Worm (Caenorhabditis elegans) whole organism, L2 larva: ENCODE results near the gene rga-8.

Experiments
- C34F6.9 ChIP-seq: fragments of 150-350 bp; optimal IDR thresholded peaks from 2 replicates; lab custom pipeline; 2014; ENCODE audit warnings: missing biosample characterization, missing genetic modification characterization
- F13H6.1 ChIP-seq: sonication (generic microtip); optimal IDR thresholded peaks from 2 replicates; lab custom pipeline; 2016; ENCODE audit warnings: missing genetic modification characterization, missing compliant biosample characterization
- R02D3.7 ChIP-seq: fragments of 150-350 bp; optimal IDR thresholded peaks from 2 replicates; lab custom pipeline; 2014; ENCODE audit warnings: missing biosample characterization, missing genetic modification characterization
- Y55F3AM.14 ChIP-seq: fragments of 200-800 bp; sonication (Bioruptor generic); optimal IDR thresholded peaks from 2 replicates; lab custom pipeline; 2018; ENCODE audit warnings: mild to moderate bottlenecking, missing genetic modification characterization, missing compliant biosample characterization
- ZK546.5 ChIP-seq: sonication (generic microtip); optimal IDR thresholded peaks from 2 replicates; lab custom pipeline; 2017; ENCODE audit warnings: missing biosample characterization, missing genetic modification characterization
- alr-1 ChIP-seq: fragments of 150-350 bp; optimal IDR thresholded peaks from 2 replicates; lab custom pipeline; 2014; ENCODE audit warnings: missing biosample characterization, missing genetic modification characterization
- aly-2 ChIP-seq: fragments of 150-350 bp; optimal IDR thresholded peaks from 2 replicates; lab custom pipeline; 2014; ENCODE audit warnings: missing biosample characterization, missing genetic modification characterization
- ama-1 ChIP-seq: fragments of 150-350 bp; optimal IDR thresholded peaks from 2 replicates; lab custom pipeline; 2018; ENCODE audit warnings: inconsistent platforms
- ceh-16 ChIP-seq: fragments of 150-350 bp; optimal IDR thresholded peaks from 2 replicates; lab custom pipeline; 2014; ENCODE audit warnings: missing biosample characterization, missing genetic modification characterization
- ceh-82 ChIP-seq: fragments of 150-350 bp; optimal IDR thresholded peaks from 2 replicates; lab custom pipeline; 2014; ENCODE audit warnings: missing biosample characterization, missing genetic modification characterization
- crh-2 ChIP-seq: sonication (generic microtip); optimal IDR thresholded peaks from 2 replicates; lab custom pipeline; 2017; ENCODE audit warnings: missing biosample characterization, missing genetic modification characterization
- elt-1 ChIP-seq: fragments of 150-350 bp; optimal IDR thresholded peaks from 2 replicates; lab custom pipeline; 2014; ENCODE audit warnings: missing biosample characterization, missing genetic modification characterization
- elt-3 ChIP-seq: sonication (generic microtip); optimal IDR thresholded peaks from 2 replicates; lab custom pipeline; 2017; ENCODE audit warnings: missing biosample characterization, missing genetic modification characterization
- fos-1 ChIP-seq: fragments of 150-350 bp; optimal IDR thresholded peaks from 2 replicates; lab custom pipeline; 2014; ENCODE audit warnings: missing biosample characterization, missing genetic modification characterization
- gmeb-1 ChIP-seq: fragments of 150-350 bp; optimal IDR thresholded peaks from 2 replicates; lab custom pipeline; 2014; ENCODE audit warnings: missing biosample characterization, missing genetic modification characterization
- lin-11 ChIP-seq: fragments of 150-350 bp; sonication (generic microtip); optimal IDR thresholded peaks from 2 replicates; lab custom pipeline; 2014; ENCODE audit warnings: missing biosample characterization, missing genetic modification characterization, inconsistent platforms, mixed read lengths
- lin-13 ChIP-seq: fragments of 150-350 bp; optimal IDR thresholded peaks from 2 replicates; lab custom pipeline; 2014; ENCODE audit warnings: missing biosample characterization, missing genetic modification reagents, missing genetic modification characterization
- lin-39 ChIP-seq: fragments of 150-350 bp; optimal IDR thresholded peaks from 2 replicates; lab custom pipeline; 2014; ENCODE audit warnings: missing biosample characterization, missing genetic modification reagents, missing genetic modification characterization
- lsy-2 ChIP-seq, 2 experiments: fragments of 150-350 bp in 1 of 2; sonication (generic microtip) in 1 of 2; optimal IDR thresholded peaks; 2 replicates each; lab custom pipeline; 2014 to 2017; ENCODE audit warnings: missing biosample characterization in 2 of 2, missing genetic modification characterization in 2 of 2
- mab-5 ChIP-seq: fragments of 150-350 bp; optimal IDR thresholded peaks from 2 replicates; lab custom pipeline; 2014; ENCODE audit warnings: missing biosample characterization, missing genetic modification characterization
- mbf-1 ChIP-seq: sonication (generic microtip); optimal IDR thresholded peaks from 2 replicates; lab custom pipeline; 2017; ENCODE audit warnings: missing biosample characterization, missing genetic modification characterization
- mdl-1 ChIP-seq, 2 experiments: fragments of 150-350 bp in 1 of 2; sonication (generic microtip) in 1 of 2; optimal IDR thresholded peaks; 2 replicates each; lab custom pipeline; 2017; ENCODE audit warnings: missing biosample characterization in 2 of 2, missing genetic modification characterization in 2 of 2
- nhr-10 ChIP-seq: sonication (generic microtip); optimal IDR thresholded peaks from 2 replicates; lab custom pipeline; 2017; ENCODE audit warnings: missing biosample characterization, missing genetic modification characterization
- nhr-129 ChIP-seq: fragments of 150-350 bp; optimal IDR thresholded peaks from 2 replicates; lab custom pipeline; 2014; ENCODE audit warnings: missing biosample characterization, missing genetic modification characterization
- nhr-21 ChIP-seq: fragments of 150-350 bp; optimal IDR thresholded peaks from 2 replicates; lab custom pipeline; 2014; ENCODE audit warnings: missing biosample characterization, missing genetic modification characterization
- nhr-25 ChIP-seq: fragments of 150-350 bp; sonication (generic microtip); optimal IDR thresholded peaks from 3 replicates; lab custom pipeline; 2014; ENCODE audit warnings: missing biosample characterization, missing genetic modification characterization
- nhr-6 ChIP-seq: fragments of 150-350 bp; optimal IDR thresholded peaks from 2 replicates; lab custom pipeline; 2014; ENCODE audit warnings: missing biosample characterization, missing genetic modification characterization
- peb-1 ChIP-seq: fragments of 150-350 bp; optimal IDR thresholded peaks from 2 replicates; lab custom pipeline; 2014; ENCODE audit warnings: missing biosample characterization, missing genetic modification characterization
- sma-3 ChIP-seq: sonication (generic microtip); optimal IDR thresholded peaks from 2 replicates; lab custom pipeline; 2016; ENCODE audit warnings: missing genetic modification reagents, missing genetic modification characterization, missing compliant biosample characterization
- sma-9 ChIP-seq, 2 experiments: fragments of 150-350 bp in 1 of 2; sonication (generic microtip) in 1 of 2; optimal IDR thresholded peaks; 2 replicates each; lab custom pipeline; 2014 to 2016; ENCODE audit warnings: missing genetic modification characterization in 2 of 2, mild to moderate bottlenecking in 1 of 2, missing biosample characterization in 1 of 2, missing compliant biosample characterization in 1 of 2, missing genetic modification reagents in 1 of 2, moderate library complexity in 1 of 2
- snpc-4 ChIP-seq: fragments of 150-350 bp; optimal IDR thresholded peaks from 2 replicates; lab custom pipeline; 2014; ENCODE audit warnings: missing biosample characterization, missing genetic modification characterization
- unc-39 ChIP-seq: fragments of 150-350 bp; optimal IDR thresholded peaks from 2 replicates; lab custom pipeline; 2014; ENCODE audit warnings: missing biosample characterization, missing genetic modification characterization
- unc-55 ChIP-seq: fragments of 150-350 bp; sonication (generic microtip); optimal IDR thresholded peaks from 3 replicates; lab custom pipeline; 2014; ENCODE audit warnings: missing biosample characterization, missing genetic modification reagents, missing genetic modification characterization
- unc-62 ChIP-seq: fragments of 150-350 bp; optimal IDR thresholded peaks from 2 replicates; lab custom pipeline; 2014; ENCODE audit warnings: missing biosample characterization, missing genetic modification reagents, missing genetic modification characterization
- zag-1 ChIP-seq: fragments of 150-350 bp; optimal IDR thresholded peaks from 2 replicates; lab custom pipeline; 2014; ENCODE audit warnings: missing biosample characterization, missing genetic modification characterization
- ztf-1 ChIP-seq: fragments of 200-800 bp; sonication (Bioruptor generic); conservative IDR thresholded peaks from 2 replicates; pipeline ENCODE4 v1.3.6; 2022; ENCODE audit warnings: missing genetic modification characterization, missing compliant biosample characterization
- ztf-4 ChIP-seq: fragments of 150-350 bp; optimal IDR thresholded peaks from 2 replicates; lab custom pipeline; 2014; ENCODE audit warnings: missing biosample characterization, missing genetic modification characterization

The rga-8 gene

ce11 chrX:5269359-5269758 is 10.2 kb downstream of the rga-8 start:
- TF ChIP-seq zag-1 (tag; lab: Kevin White, UChicago) = no peak
- no peak for TF ChIP-seq unc-55 (GFP tag; lab: Kevin White, UChicago)
- TF ChIP-seq mbf-1 = no peak
- TF ChIP-seq ztf-1 (GFP tag; lab: Robert Waterston, UW) = no peak
- TF ChIP-seq ZK546.5 (tag; lab: Kevin White, UChicago) = no peak
- no peak for TF ChIP-seq peb-1 (tag; lab: Kevin White, UChicago)
- TF ChIP-seq nhr-6 (tag; lab: Kevin White, UChicago) = no peak
- TF ChIP-seq nhr-21 (tag; lab: Kevin White, UChicago) = no peak
- no peak for TF ChIP-seq C34F6.9 (tag; lab: Kevin White, UChicago)
- TF ChIP-seq lsy-2 (tag; optimal IDR thresholded peaks at IDR 0.05; lab: Kevin White, UChicago) = no peak
- TF ChIP-seq lin-13 (GFP tag; lab: Kevin White, UChicago) = no peak
- no peak for TF ChIP-seq mab-5 (tag; lab: Kevin White, UChicago)
- TF ChIP-seq lin-11 (tag; lab: Kevin White, UChicago) = no peak
- no peak for TF ChIP-seq Y55F3AM.14
- TF ChIP-seq sma-3 (GFP tag; lab: Kevin White, UChicago) = no peak

ce11 chrX:5268062-5268461 is 11.5 kb downstream of the rga-8 start:
- TF ChIP-seq peb-1 (tag; lab: Kevin White, UChicago) (no peak), fos-1 (tag; lab: Kevin White, UChicago) (peak; percentile 18)

- TF ChIP-seq nhr-10 (tag; lab: Kevin White, UChicago) (no peak), sma-3 (GFP tag; lab: Kevin White, UChicago) (no peak), nhr-25 (tag; lab: Kevin White, UChicago) (no peak), unc-39 (tag; lab: Kevin White, UChicago) (no peak), crh-2 (no peak), alr-1 (tag; lab: Kevin White, UChicago) (no peak), snpc-4 (tag; lab: Kevin White, UChicago) (no peak), unc-62 (GFP tag; lab: Kevin White, UChicago) (no peak), peb-1 (tag; lab: Kevin White, UChicago) (no peak), aly-2 (tag; lab: Kevin White, UChicago) (no peak), lin-39 (no peak), gmeb-1 (no peak), F13H6.1 (tag; lab: Kevin White, UChicago) (no peak), ama-1 (lab: Kevin White, UChicago) (no peak), R02D3.7 (tag; lab: Kevin White, UChicago) (no peak), elt-1 (tag; lab: Kevin White, UChicago) (no peak), ceh-16 (tag; lab: Kevin White, UChicago) (no peak)
Observed at ce11 chrX:5265356-5265755, 14.2 kb downstream of the rga-8 start.

ce11 chrX:5264026-5264425 is 15.5 kb downstream of the rga-8 start, which contains the start of gene Y34B4A.4:
Y34B4A.4 (plus strand) TSS chrX:5264326.
- TF ChIP-seq lin-13 (GFP tag; lab: Kevin White, UChicago) (no peak), nhr-6 (tag; lab: Kevin White, UChicago) (no peak), gmeb-1 (no peak), ztf-4 (tag; lab: Kevin White, UChicago) (no peak), elt-1 (tag; lab: Kevin White, UChicago) (no peak), F13H6.1 (tag; lab: Kevin White, UChicago) (no peak), zag-1 (tag; lab: Kevin White, UChicago) (no peak), ZK546.5 (tag; lab: Kevin White, UChicago) (no peak), snpc-4 (tag; lab: Kevin White, UChicago) (no peak), nhr-10 (tag; lab: Kevin White, UChicago) (no peak), peb-1 (tag; lab: Kevin White, UChicago) (no peak), nhr-25 (tag; lab: Kevin White, UChicago) (no peak)

ce11 chrX:5263585-5263984 is 16.0 kb downstream of the rga-8 start:
- TF ChIP-seq sma-3 (GFP tag; lab: Kevin White, UChicago) = no peak
- TF ChIP-seq sma-9 (GFP tag; optimal IDR thresholded peaks at IDR 0.05; lab: Kevin White, UChicago) = no peak
- TF ChIP-seq sma-9 (tag; optimal IDR thresholded peaks at IDR 0.05; lab: Kevin White, UChicago) = no peak
- no peak for TF ChIP-seq nhr-6 (tag; lab: Kevin White, UChicago)
- TF ChIP-seq mdl-1 (tag; optimal IDR thresholded peaks at IDR 0.05; lab: Kevin White, UChicago) = no peak
- no peak for TF ChIP-seq aly-2 (tag; lab: Kevin White, UChicago)
- no peak for TF ChIP-seq nhr-129 (tag; lab: Kevin White, UChicago)
- no peak for TF ChIP-seq ceh-82 (tag; lab: Kevin White, UChicago)
- TF ChIP-seq F13H6.1 (tag; lab: Kevin White, UChicago) = no peak
- TF ChIP-seq nhr-21 (tag; lab: Kevin White, UChicago) = no peak
- TF ChIP-seq unc-55 (GFP tag; lab: Kevin White, UChicago) = no peak
- no peak for TF ChIP-seq elt-3 (tag; lab: Kevin White, UChicago)
